Worm (Caenorhabditis elegans) whole organism, midembryonic: ENCODE results near the gene B0244.7.

Experiments used
- T22C8.4 ChIP-seq: fragments of 200-800 bp; sonication (Bioruptor generic); IDR thresholded peaks from 2 replicates; pipeline ENCODE4 v1.3.6; 2022; ENCODE audit warnings: missing genetic modification characterization, missing compliant biosample characterization
- cog-1 ChIP-seq: sonication (generic microtip); optimal IDR thresholded peaks from 2 replicates; lab custom pipeline; 2016; ENCODE audit warnings: missing genetic modification characterization, missing compliant biosample characterization
- flt-1 ChIP-seq: fragments of 200-800 bp; sonication (Bioruptor generic); IDR thresholded peaks from 2 replicates; pipeline ENCODE4 v1.3.6; 2022; ENCODE audit warnings: missing genetic modification characterization, missing compliant biosample characterization
- klf-2 ChIP-seq: fragments of 200-800 bp; sonication (Bioruptor generic); conservative IDR thresholded peaks from 2 replicates; pipeline ENCODE4 v1.3.6; 2022; ENCODE audit warnings: missing genetic modification reagents, missing genetic modification characterization, missing compliant biosample characterization
- med-1 ChIP-seq: sonication (generic microtip); optimal IDR thresholded peaks from 2 replicates; lab custom pipeline; 2017; ENCODE audit warnings: missing genetic modification characterization, mild to moderate bottlenecking, missing compliant biosample characterization, antibody characterized with exemption, missing genetic modification reagents; ENCODE audit not compliant: insufficient read depth
- ref-1 ChIP-seq: fragments of 200-800 bp; sonication (Bioruptor generic); conservative IDR thresholded peaks from 2 replicates; pipeline ENCODE4 v1.3.6; 2022; ENCODE audit warnings: missing genetic modification reagents, missing genetic modification characterization, missing compliant biosample characterization
- tab-1 ChIP-seq: fragments of 200-800 bp; sonication (Bioruptor generic); IDR thresholded peaks from 2 replicates; pipeline ENCODE4 v1.3.6; 2022; ENCODE audit warnings: missing genetic modification characterization, missing compliant biosample characterization
- ztf-23 ChIP-seq: fragments of 200-800 bp; sonication (Bioruptor generic); IDR thresholded peaks from 2 replicates; pipeline ENCODE4 v1.3.6; 2022; ENCODE audit warnings: missing genetic modification reagents, missing genetic modification characterization, missing compliant biosample characterization
- ztf-29 ChIP-seq: fragments of 200-800 bp; sonication (Bioruptor generic); IDR thresholded peaks from 2 replicates; pipeline ENCODE4 v1.3.6; 2022; ENCODE audit warnings: missing genetic modification reagents, missing genetic modification characterization, missing compliant biosample characterization

B0244.7 gene

ce11 chrIII:5705228-5705888 lies 25.9 kb upstream of the B0244.7 start, which contains the start of gene swp-1:
TSS of gene swp-1 (minus strand) at chrIII:5705525.
- TF ChIP-seq tab-1 (GFP tag; lab: Robert Waterston, UW) (no peak), ztf-23 (GFP tag; lab: Robert Waterston, UW) (no peak), cog-1 (no peak), med-1 (no peak), ref-1 (GFP tag; lab: Robert Waterston, UW) (no peak), T22C8.4 (no peak), flt-1 (GFP tag; lab: Robert Waterston, UW) (no peak), klf-2 (no peak), ztf-29 (GFP tag; lab: Robert Waterston, UW) (no peak)

- TF ChIP-seq T22C8.4: peak; percentile 96
- no peak for TF ChIP-seq tab-1 (GFP tag; lab: Robert Waterston, UW)
- TF ChIP-seq flt-1 (GFP tag; lab: Robert Waterston, UW): peak; percentile 66
- no peak for TF ChIP-seq klf-2
- no peak for TF ChIP-seq ztf-23 (GFP tag; lab: Robert Waterston, UW)
- no peak for TF ChIP-seq ztf-29 (GFP tag; lab: Robert Waterston, UW)
- no peak for TF ChIP-seq med-1
- peak; percentile 54 for TF ChIP-seq cog-1
- TF ChIP-seq ref-1 (GFP tag; lab: Robert Waterston, UW): no peak
These were observed 25.1 kb upstream of the B0244.7 start, which contains the start of gene rpl-23 for ce11 chrIII:5706077-5706627. TSS of gene rpl-23 (minus strand) at chrIII:5706127.

DNA sequence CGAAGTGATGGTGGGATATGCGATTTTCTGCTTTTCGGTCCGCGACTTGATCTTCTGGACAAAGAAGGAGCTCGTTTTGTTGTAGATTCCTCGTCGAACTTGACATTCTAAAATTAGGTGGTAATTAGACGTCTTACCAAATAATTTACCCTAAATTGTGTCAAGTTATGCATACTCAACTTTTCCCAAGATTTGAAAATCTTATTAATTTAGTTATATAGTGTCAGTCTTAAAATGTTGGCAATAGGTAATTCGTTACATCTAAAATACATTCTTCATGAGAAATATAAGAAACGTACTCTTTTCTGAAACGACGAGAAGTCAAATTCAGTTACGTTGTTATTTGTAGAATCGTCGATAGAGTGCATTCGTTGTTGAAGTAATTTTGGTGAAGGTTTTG lies 23.8 kb upstream of the B0244.7 start:
- TF ChIP-seq tab-1 (GFP tag; lab: Robert Waterston, UW): no peak
- TF ChIP-seq ref-1 (GFP tag; lab: Robert Waterston, UW): no peak
- no peak for TF ChIP-seq flt-1 (GFP tag; lab: Robert Waterston, UW)
- TF ChIP-seq ztf-23 (GFP tag; lab: Robert Waterston, UW): no peak
- TF ChIP-seq med-1: no peak
- no peak for TF ChIP-seq klf-2
- no peak for TF ChIP-seq ztf-29 (GFP tag; lab: Robert Waterston, UW)
- no peak for TF ChIP-seq cog-1
- no peak for TF ChIP-seq T22C8.4

ce11 chrIII:5708024-5708423 lies 23.3 kb upstream of the B0244.7 start:
- TF ChIP-seq klf-2 (no peak), ztf-29 (GFP tag; lab: Robert Waterston, UW) (no peak), cog-1 (no peak), ref-1 (GFP tag; lab: Robert Waterston, UW) (no peak), tab-1 (GFP tag; lab: Robert Waterston, UW) (no peak), med-1 (no peak), flt-1 (GFP tag; lab: Robert Waterston, UW) (no peak), ztf-23 (GFP tag; lab: Robert Waterston, UW) (no peak), T22C8.4 (no peak)

DNA sequence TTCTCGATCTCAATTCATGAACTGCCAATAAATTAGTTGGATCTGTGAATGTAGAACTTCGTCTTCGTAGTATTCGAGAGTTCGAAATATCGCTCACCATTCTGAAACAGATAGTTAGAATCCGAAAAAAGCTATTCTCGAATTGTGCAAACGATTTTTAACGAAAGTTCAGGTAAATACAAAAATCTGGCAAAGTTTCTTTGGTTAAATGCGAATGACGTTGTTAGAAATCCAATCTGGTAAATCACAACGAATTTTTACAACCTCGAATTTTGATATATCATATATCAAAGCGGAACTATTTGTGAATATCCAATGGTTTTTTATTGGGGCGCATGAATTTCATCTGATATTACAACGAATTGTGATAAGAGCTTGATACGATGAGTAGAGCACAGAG lies 22.1 kb upstream of the B0244.7 start, which contains the start of gene hpo-28:
TSS of gene hpo-28 (minus strand) at position 101 of the 400 bp plus-strand sequence.
- TF ChIP-seq flt-1 (GFP tag; lab: Robert Waterston, UW) (no peak), ztf-23 (GFP tag; lab: Robert Waterston, UW) (no peak), T22C8.4 (no peak), klf-2 (no peak), cog-1 (no peak), ref-1 (GFP tag; lab: Robert Waterston, UW) (no peak), med-1 (no peak), tab-1 (GFP tag; lab: Robert Waterston, UW) (no peak), ztf-29 (GFP tag; lab: Robert Waterston, UW) (no peak)

ce11 chrIII:5710045-5710444 lies 21.3 kb upstream of the B0244.7 start, which contains the start of gene B0336.12:
TSS of gene B0336.12 (minus strand) at chrIII:5710145.
- TF ChIP-seq tab-1 (GFP tag; lab: Robert Waterston, UW): no peak
- TF ChIP-seq T22C8.4: no peak
- no peak for TF ChIP-seq ztf-23 (GFP tag; lab: Robert Waterston, UW)
- no peak for TF ChIP-seq med-1
- no peak for TF ChIP-seq ztf-29 (GFP tag; lab: Robert Waterston, UW)
- TF ChIP-seq klf-2: no peak
- TF ChIP-seq ref-1 (GFP tag; lab: Robert Waterston, UW): no peak
- no peak for TF ChIP-seq cog-1
- no peak for TF ChIP-seq flt-1 (GFP tag; lab: Robert Waterston, UW)

ce11 chrIII:5710676-5711075 lies 20.6 kb upstream of the B0244.7 start:
- TF ChIP-seq ztf-23 (GFP tag; lab: Robert Waterston, UW) (no peak), cog-1 (no peak), ztf-29 (GFP tag; lab: Robert Waterston, UW) (no peak), tab-1 (GFP tag; lab: Robert Waterston, UW) (no peak), klf-2 (no peak), flt-1 (GFP tag; lab: Robert Waterston, UW) (no peak), med-1 (no peak), T22C8.4 (no peak), ref-1 (GFP tag; lab: Robert Waterston, UW) (no peak)

DNA sequence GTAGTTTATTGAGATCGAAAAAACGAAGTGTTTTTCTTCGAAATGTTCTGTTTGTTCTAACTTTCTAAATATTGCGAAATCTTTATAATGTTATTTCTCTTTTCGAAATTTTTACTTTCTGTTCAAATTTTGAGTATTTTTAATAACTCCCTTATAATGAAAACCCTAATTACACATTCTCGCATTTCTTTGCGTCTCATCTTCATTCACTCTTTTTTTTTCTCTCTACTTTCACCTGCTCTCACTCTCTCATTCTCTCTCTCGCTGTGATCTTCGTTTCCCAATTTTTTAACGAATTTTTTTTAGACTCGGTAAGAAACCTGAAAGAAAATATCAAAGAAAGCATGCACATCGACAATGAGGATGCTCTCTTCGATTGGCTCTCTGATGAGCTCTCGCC lies 20.1 kb upstream of the B0244.7 start, which contains the start of gene rbm-26:
TSS of gene rbm-26 (plus strand) at position 301 of the 400 bp plus-strand sequence.
- TF ChIP-seq flt-1 (GFP tag; lab: Robert Waterston, UW) (no peak), ref-1 (GFP tag; lab: Robert Waterston, UW) (no peak), ztf-29 (GFP tag; lab: Robert Waterston, UW) (no peak), T22C8.4 (no peak), cog-1 (no peak), klf-2 (no peak), tab-1 (GFP tag; lab: Robert Waterston, UW) (no peak), med-1 (no peak), ztf-23 (GFP tag; lab: Robert Waterston, UW) (no peak)

DNA sequence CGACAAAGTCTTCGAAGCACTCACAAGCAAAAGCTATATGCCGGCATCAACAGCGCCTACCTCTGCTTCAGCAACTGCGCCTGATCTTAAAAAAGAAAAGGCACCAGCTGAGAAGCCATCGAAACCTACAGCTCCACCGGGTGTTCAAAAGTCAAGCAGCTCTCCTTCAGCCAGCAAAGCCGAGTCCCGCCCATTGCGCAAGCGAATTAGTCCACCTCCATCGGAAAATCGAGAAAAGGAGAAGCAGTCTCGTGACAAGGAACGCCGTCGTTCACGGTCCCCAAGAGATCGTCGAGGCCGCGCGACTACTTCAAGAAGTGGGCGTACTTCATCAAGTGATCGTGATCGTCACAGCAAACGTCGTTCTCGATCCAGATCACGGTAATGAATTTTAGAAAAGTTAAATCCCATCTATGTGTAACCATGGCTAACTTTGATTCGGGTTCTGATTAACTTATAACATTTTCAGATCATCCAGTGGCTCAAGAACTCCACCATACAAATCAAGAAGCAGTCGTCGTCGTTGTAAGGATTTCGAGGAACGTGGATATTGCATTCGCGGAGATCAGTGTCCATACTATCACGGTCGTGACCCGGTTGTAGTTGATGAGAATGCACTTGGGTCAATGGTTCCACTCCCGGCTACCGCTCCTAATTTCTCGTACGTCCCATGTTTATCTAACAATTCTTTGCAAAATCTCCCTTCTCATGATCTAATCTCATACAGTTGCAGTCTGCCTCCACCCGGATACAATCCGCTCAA lies 19.2 kb upstream of the B0244.7 start:
- TF ChIP-seq ref-1 (GFP tag; lab: Robert Waterston, UW) (no peak), cog-1 (no peak), ztf-23 (GFP tag; lab: Robert Waterston, UW) (no peak), tab-1 (GFP tag; lab: Robert Waterston, UW) (no peak), flt-1 (GFP tag; lab: Robert Waterston, UW) (no peak), med-1 (no peak), T22C8.4 (no peak), ztf-29 (GFP tag; lab: Robert Waterston, UW) (no peak), klf-2 (no peak)
